Fruit fly (Drosophila melanogaster) whole organism, prepupa: ENCODE results near the gene Aatf.
A peak's percentile ranks its signal among the peaks of the same experiment; 100 is the strongest.

Experiments
- Blimp-1 ChIP-seq: fragments of 200-800 bp; sonication (Bioruptor generic); optimal IDR thresholded peaks from 3 replicates; lab custom pipeline; 2017; ENCODE audit warnings: missing biosample characterization, missing genetic modification characterization, mild to moderate bottlenecking, moderate library complexity, missing genetic modification reagents
- CG11294 ChIP-seq: fragments of 200-800 bp; sonication (Bioruptor generic); IDR thresholded peaks from 2 replicates; pipeline ENCODE4 v1.3.6; 2022; ENCODE audit warnings: missing biosample characterization, missing genetic modification characterization
- CG11762 ChIP-seq: fragments of 200-800 bp; sonication (Bioruptor generic); optimal IDR thresholded peaks from 3 replicates; lab custom pipeline; 2016; ENCODE audit warnings: missing biosample characterization, missing genetic modification characterization; ENCODE audit not compliant: insufficient read depth
- CG1621 ChIP-seq: fragments of 200-800 bp; sonication (Bioruptor generic); optimal IDR thresholded peaks from 3 replicates; lab custom pipeline; 2018; ENCODE audit warnings: missing biosample characterization, mild to moderate bottlenecking, missing genetic modification characterization
- CG16779 ChIP-seq: fragments of 200-800 bp; sonication (Bioruptor generic); optimal IDR thresholded peaks from 3 replicates; lab custom pipeline; 2017; ENCODE audit warnings: missing biosample characterization, mild to moderate bottlenecking, missing genetic modification characterization
- CG31627 ChIP-seq: fragments of 200-800 bp; sonication (Bioruptor generic); optimal IDR thresholded peaks from 3 replicates; lab custom pipeline; 2016; ENCODE audit warnings: missing biosample characterization, missing genetic modification characterization
- CG6276 ChIP-seq: fragments of 200-800 bp; sonication (Bioruptor generic); optimal IDR thresholded peaks from 2 replicates; lab custom pipeline; 2017; ENCODE audit warnings: missing biosample characterization, mild to moderate bottlenecking, missing genetic modification characterization
- CG6808 ChIP-seq: fragments of 200-800 bp; sonication (Bioruptor generic); optimal IDR thresholded peaks from 3 replicates; lab custom pipeline; 2017; ENCODE audit warnings: missing biosample characterization, missing genetic modification characterization, mild to moderate bottlenecking, moderate library complexity, missing genetic modification reagents
- CG6854 ChIP-seq: fragments of 200-800 bp; sonication (Bioruptor generic); optimal IDR thresholded peaks from 2 replicates; lab custom pipeline; 2017; ENCODE audit warnings: missing biosample characterization, mild to moderate bottlenecking, missing genetic modification characterization
- CG8319 ChIP-seq: fragments of 200-800 bp; sonication (Bioruptor generic); optimal IDR thresholded peaks from 3 replicates; lab custom pipeline; 2016; ENCODE audit warnings: missing biosample characterization, missing genetic modification characterization
- CG9139 ChIP-seq: fragments of 200-800 bp; sonication (Bioruptor generic); optimal IDR thresholded peaks from 3 replicates; lab custom pipeline; 2017; ENCODE audit warnings: missing biosample characterization, mild to moderate bottlenecking, missing genetic modification characterization
- Eip78C ChIP-seq: fragments of 200-800 bp; sonication (Bioruptor generic); peaks from one replicate; lab custom pipeline; 2016; ENCODE audit warnings: missing biosample characterization, missing genetic modification characterization
- Ets21C ChIP-seq: fragments of 200-800 bp; sonication (Bioruptor generic); optimal IDR thresholded peaks from 3 replicates; lab custom pipeline; 2016; ENCODE audit warnings: missing biosample characterization, missing genetic modification characterization
- Ets96B ChIP-seq: fragments of 200-800 bp; optimal IDR thresholded peaks from 2 replicates; lab custom pipeline; 2019; ENCODE audit warnings: missing biosample characterization, mild to moderate bottlenecking, missing genetic modification characterization, moderate library complexity
- Gug ChIP-seq: fragments of 200-800 bp; sonication (Bioruptor generic); IDR thresholded peaks from 2 replicates; pipeline ENCODE4 v1.3.6; 2022; ENCODE audit warnings: missing biosample characterization, missing genetic modification characterization
- Hr39 ChIP-seq: fragments of 200-800 bp; sonication (Bioruptor generic); optimal IDR thresholded peaks from 2 replicates; lab custom pipeline; 2016; ENCODE audit warnings: missing biosample characterization, missing genetic modification characterization
- Hr4 ChIP-seq: fragments of 200-800 bp; sonication (Bioruptor generic); optimal IDR thresholded peaks from 3 replicates; lab custom pipeline; 2016; ENCODE audit warnings: missing biosample characterization, missing genetic modification characterization
- Smox ChIP-seq: fragments of 200-800 bp; sonication (Bioruptor generic); optimal IDR thresholded peaks from 3 replicates; lab custom pipeline; 2016; ENCODE audit warnings: missing biosample characterization, missing genetic modification characterization
- Sox14 ChIP-seq: fragments of 200-800 bp; sonication (Bioruptor generic); optimal IDR thresholded peaks from 3 replicates; lab custom pipeline; 2016; ENCODE audit warnings: missing biosample characterization, missing genetic modification characterization
- Sox15 ChIP-seq: fragments of 200-800 bp; sonication (Bioruptor generic); optimal IDR thresholded peaks from 3 replicates; lab custom pipeline; 2016; ENCODE audit warnings: missing biosample characterization, missing genetic modification characterization
- achi ChIP-seq: fragments of 200-800 bp; sonication (Bioruptor generic); optimal IDR thresholded peaks from 3 replicates; lab custom pipeline; 2016; ENCODE audit warnings: missing biosample characterization, missing genetic modification characterization
- acj6 ChIP-seq: fragments of 200-800 bp; sonication (Bioruptor generic); optimal IDR thresholded peaks from 3 replicates; lab custom pipeline; 2016; ENCODE audit warnings: missing biosample characterization, missing genetic modification characterization
- dsx ChIP-seq: fragments of 200-800 bp; optimal IDR thresholded peaks from 3 replicates; lab custom pipeline; 2019; ENCODE audit warnings: missing biosample characterization, mild to moderate bottlenecking, missing genetic modification characterization, moderate library complexity; ENCODE audit not compliant: poor library complexity, severe bottlenecking
- eg ChIP-seq: fragments of 200-800 bp; sonication (Bioruptor generic); IDR thresholded peaks from 3 replicates; pipeline ENCODE4 v1.3.6; 2022; ENCODE audit warnings: missing biosample characterization, missing genetic modification characterization
- fd59A ChIP-seq: fragments of 200-800 bp; sonication (Bioruptor generic); optimal IDR thresholded peaks from 2 replicates; lab custom pipeline; 2017; ENCODE audit warnings: missing biosample characterization, mild to moderate bottlenecking, missing genetic modification characterization, missing genetic modification reagents
- fkh ChIP-seq: fragments of 200-800 bp; sonication (Bioruptor generic); optimal IDR thresholded peaks from 3 replicates; lab custom pipeline; 2017; ENCODE audit warnings: missing biosample characterization, mild to moderate bottlenecking, missing genetic modification characterization, moderate library complexity
- lz ChIP-seq: fragments of 200-800 bp; sonication (Bioruptor generic); optimal IDR thresholded peaks from 3 replicates; lab custom pipeline; 2016; ENCODE audit warnings: missing biosample characterization, missing genetic modification characterization
- net ChIP-seq: fragments of 200-800 bp; sonication (Bioruptor generic); optimal IDR thresholded peaks from 3 replicates; lab custom pipeline; 2016; ENCODE audit warnings: missing biosample characterization, missing genetic modification characterization
- pdm3 ChIP-seq: fragments of 200-800 bp; sonication (Bioruptor generic); optimal IDR thresholded peaks from 3 replicates; lab custom pipeline; 2016; ENCODE audit warnings: missing biosample characterization, missing genetic modification characterization
- salr ChIP-seq, 2 experiments: fragments of 200-800 bp; sonication (Bioruptor generic); optimal IDR thresholded peaks; 3 replicates each; lab custom pipeline; 2016 to 2018; ENCODE audit warnings: missing biosample characterization in 2 of 2, missing genetic modification characterization in 2 of 2, mild to moderate bottlenecking in 1 of 2
- ss ChIP-seq, 2 experiments: fragments of 200-800 bp; sonication (Bioruptor generic); optimal IDR thresholded peaks; 2 replicates in 1 of 2; 3 replicates in 1 of 2; lab custom pipeline; 2017 to 2018; ENCODE audit warnings: mild to moderate bottlenecking in 2 of 2, missing biosample characterization in 2 of 2, missing genetic modification characterization in 2 of 2, moderate library complexity in 1 of 2
- svp ChIP-seq: fragments of 200-800 bp; sonication (Bioruptor generic); peaks from one replicate; lab custom pipeline; 2016; ENCODE audit warnings: missing biosample characterization, missing genetic modification characterization

Gene Aatf

DNA sequence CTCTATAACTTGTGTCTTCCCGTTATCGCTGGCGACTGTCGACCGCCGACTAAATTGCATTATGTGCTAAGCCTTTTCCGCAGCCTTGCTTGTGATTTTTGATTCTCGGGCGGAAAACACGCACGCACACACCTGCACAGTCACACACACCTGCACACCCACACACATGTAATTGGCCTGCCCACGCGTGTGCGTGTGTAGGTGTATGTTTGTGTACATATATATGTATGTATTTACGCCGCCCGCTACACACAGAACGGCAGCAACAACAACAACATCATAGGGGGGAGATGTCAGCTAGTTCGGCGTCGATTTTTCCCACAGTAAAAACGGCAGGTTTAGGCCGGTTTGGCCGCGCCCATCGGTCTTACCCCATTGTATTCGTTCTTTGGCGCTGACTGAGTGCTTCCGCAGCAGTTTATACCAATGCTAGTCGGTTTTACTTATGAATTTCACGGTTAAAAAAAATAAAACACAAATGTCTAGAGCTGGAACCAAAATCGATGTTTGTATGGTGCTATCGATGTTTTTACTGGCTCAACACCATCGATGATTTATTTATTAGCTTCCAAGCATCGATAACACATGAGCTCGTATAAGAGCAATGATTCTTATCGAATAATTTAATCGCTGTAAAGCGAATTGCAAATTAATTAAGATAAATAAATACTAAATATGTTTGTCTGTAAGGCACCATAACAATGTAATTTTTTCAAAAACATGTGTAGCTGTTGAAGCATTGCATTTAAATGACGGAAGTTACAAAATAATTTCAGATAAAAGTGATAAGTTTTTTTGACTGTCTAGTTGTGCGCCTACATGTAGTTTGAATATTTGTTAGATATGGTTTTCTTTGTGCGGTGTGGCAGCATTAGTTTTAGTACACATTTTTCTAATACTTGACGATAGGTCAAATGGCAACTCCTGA, 5.7 kb downstream of the Aatf start, which contains the start of gene homer:
TSS of gene homer (minus strand) at position 538 of the 928 bp plus-strand sequence.
- TF ChIP-seq CG31627 (GFP tag; lab: Kevin White, UChicago) (peak; percentile 6), CG1621 (tag; lab: Kevin White, UChicago) (peak; percentile 71), CG6854 (GFP tag; lab: Kevin White, UChicago) (peak; percentile 35), svp (GFP tag; lab: Kevin White, UChicago) (peak; percentile 88), CG6808 (peak; percentile 4), CG9139 (GFP tag; lab: Kevin White, UChicago) (no peak), Hr4 (GFP tag; lab: Kevin White, UChicago) (peak; percentile 37), fkh (GFP tag; lab: Kevin White, UChicago) (peak; percentile 91), CG6276 (GFP tag; lab: Kevin White, UChicago) (no peak), Eip78C (GFP tag; lab: Kevin White, UChicago) (peak; percentile 77), Sox14 (peak; percentile 12), Gug (no peak), eg (GFP tag; lab: Robert Waterston, UW) (0 out of 3 replicates have a peak, but pooled peaks have one; percentile 11)

DNA sequence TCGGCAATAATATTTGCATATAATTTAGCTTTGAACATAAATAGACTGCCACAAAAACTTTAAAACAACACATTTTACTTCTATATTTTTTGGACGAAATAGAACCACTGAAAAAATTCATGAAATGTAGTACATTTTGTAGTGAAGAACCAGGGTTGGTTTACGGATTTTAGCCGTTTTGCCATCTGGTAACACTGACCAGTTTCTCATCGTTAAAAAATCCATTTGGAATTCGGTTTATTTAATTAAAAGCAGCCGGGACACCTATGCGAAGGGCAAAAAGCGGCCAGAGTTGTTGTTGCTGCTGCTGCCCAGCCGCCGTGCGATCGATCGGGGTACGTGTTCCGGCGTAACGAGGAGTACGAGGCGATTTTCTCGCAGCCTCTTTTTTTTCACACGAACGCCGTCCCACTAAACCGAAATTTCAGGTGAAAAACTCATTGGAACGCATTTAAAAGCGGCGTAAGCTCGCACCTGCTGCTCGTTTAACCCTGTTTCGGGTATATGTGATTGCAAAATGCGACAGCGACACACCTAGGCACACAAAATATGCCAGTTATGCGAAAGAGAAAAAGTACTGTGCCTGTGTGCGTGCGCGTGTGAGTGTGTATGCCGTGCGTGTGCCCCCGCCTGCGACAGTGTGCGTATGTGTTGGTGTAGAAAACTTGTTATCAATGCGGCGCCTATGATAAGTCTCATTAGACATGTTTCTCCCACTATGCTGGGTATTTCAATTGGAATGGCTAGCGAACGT, 6.5 kb downstream of the Aatf start, which contains the start of gene Liprin-alpha:
TSS of gene Liprin-alpha (plus strand) at position 154 of the 754 bp plus-strand sequence.
- TF ChIP-seq Ets21C (GFP tag; lab: Kevin White, UChicago) (no peak), svp (GFP tag; lab: Kevin White, UChicago) (peak; percentile 66)

DNA sequence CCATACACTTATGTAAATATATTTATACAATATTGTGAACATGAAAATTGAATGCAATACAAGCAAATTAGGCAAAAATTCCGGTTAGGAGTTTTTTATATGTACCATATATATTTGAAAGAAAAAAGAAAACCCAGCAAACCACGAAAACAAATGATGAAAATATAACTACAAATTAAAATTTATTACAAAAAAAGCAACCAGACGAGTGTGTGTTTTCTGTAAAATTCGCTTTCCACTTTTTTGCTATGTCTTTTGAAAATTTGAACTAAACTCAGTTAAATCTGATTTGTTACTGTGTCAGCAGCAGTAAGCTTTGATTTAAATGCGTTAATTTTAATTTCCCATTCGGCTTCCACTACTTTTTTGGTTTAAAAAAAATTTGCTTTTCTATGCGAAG, 15.1 kb downstream of the Aatf start, which contains the start of gene TTLL3B:
TSS of gene TTLL3B (plus strand) at position 301 of the 400 bp plus-strand sequence.
- no peak for TF ChIP-seq Sox15
- TF ChIP-seq Hr4 (GFP tag; lab: Kevin White, UChicago), result no peak
- TF ChIP-seq fd59A (GFP tag; lab: Kevin White, UChicago), result no peak
- no peak for TF ChIP-seq Eip78C (GFP tag; lab: Kevin White, UChicago)
- TF ChIP-seq CG6808, result no peak
- TF ChIP-seq CG1621 (tag; lab: Kevin White, UChicago), result no peak
- no peak for TF ChIP-seq lz (GFP tag; lab: Kevin White, UChicago)
- no peak for TF ChIP-seq CG9139 (GFP tag; lab: Kevin White, UChicago)
- TF ChIP-seq CG11294 (GFP tag; lab: Robert Waterston, UW), result no peak

DNA sequence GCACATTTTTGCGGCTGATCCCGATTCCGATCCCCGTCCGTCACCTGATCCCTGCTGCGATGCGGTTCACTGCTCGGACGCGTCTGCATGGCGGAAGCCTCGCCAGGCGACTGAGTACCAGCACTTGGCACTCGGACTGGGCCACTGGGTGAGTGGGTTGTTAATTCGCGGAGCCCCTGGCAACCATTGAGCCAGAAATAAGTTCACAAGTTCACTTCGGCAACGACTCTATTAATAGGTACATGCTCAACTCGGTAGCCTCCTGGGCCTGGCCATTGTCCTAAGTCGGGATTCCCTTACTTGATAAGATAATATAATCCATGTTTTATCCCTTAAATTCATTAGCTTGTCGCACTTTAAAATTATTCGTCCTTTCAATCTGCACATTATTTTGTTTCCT, 22.7 kb downstream of the Aatf start, which contains the start of gene TTLL3A:
TSS of gene TTLL3A (minus strand) at position 101 of the 400 bp plus-strand sequence.
- TF ChIP-seq pdm3 (GFP tag; lab: Kevin White, UChicago) (no peak), CG6808 (no peak), Ets96B (no peak), Hr4 (GFP tag; lab: Kevin White, UChicago) (no peak)

DNA sequence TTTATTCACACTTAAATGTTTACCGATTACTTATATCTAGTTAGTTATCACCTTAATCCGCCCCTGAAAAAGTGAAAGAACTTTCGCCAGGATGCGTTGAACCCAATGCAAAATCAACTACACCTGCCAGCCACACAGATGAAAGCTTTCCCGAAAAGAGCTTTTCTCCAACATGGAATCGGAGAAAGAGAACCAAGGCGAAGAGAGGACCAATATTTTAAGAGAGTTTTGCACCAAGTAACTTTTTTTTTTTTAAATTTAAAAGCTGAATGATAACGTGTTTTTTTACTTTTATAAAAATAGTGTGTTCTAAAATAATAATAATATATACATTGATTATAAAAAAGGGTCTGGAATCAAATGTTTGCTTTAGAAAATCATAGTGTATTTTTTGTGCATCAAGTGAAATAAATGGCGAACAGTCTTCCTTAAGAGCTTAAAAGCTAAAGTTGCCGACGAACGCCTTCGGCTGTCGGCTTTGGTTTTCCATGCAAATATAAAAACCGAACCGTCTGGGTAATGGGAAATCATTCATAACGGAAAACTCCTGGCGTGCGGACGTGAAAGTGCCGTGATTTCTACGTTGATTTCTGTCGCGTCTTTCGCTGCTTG, 24.7 kb downstream of the Aatf start, which contains the start of gene meng:
TSS of gene meng (plus strand) at position 523 of the 612 bp plus-strand sequence.
- 0 out of 3 replicates have a peak, but pooled peaks have one; percentile 1 for TF ChIP-seq eg (GFP tag; lab: Robert Waterston, UW)
- TF ChIP-seq Eip78C (GFP tag; lab: Kevin White, UChicago), result peak; percentile 17
- TF ChIP-seq Smox (GFP tag; lab: Kevin White, UChicago), result no peak
- TF ChIP-seq, all 60 proteins: peak for 2

DNA sequence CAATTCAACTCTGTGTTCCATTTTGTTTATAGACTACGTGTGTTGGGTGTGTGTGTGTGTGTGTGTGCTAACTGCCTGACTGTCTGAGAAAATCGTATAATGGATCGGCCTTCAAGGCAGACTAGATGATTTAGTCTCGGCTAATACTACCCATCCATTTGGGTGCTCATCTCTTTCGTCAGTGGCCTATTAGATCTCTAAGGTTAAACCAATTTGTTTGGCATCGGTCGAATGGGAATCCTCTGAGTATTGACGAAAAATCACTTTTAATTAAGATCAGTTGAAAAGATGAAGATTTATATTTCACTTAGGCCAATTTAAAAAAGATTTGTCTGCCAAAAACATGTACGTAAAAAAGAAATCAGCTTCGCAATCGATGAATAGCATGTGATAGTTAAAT, 28.1 kb downstream of the Aatf start, which contains the start of gene CG31910:
TSS of gene CG31910 (minus strand) at position 101 of the 400 bp plus-strand sequence.
- no peak for TF ChIP-seq acj6 (GFP tag; lab: Kevin White, UChicago)

DNA sequence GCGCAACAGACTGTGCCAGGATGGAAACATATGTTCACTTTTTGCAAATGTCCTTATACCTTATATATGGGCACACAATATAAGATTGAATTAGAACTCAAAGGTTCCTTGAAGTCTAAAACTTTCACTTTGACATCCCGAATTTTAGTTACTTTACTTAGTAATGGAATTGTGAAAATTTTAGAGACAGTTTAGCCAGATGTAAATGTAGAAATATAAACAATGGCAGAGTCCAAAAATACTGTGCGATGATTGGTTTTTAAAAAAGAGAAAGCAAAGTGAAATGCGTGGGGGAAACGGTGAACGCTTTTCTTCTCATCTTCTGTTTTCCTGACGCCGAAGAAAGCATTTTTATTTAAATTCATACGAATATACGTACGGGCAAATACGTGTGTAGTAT, 30.4 kb downstream of the Aatf start, which contains the start of gene CG44271:
TSS of gene CG44271 (minus strand) at position 101 of the 400 bp plus-strand sequence.
- TF ChIP-seq CG6808 (no peak), dsx (no peak), CG9139 (GFP tag; lab: Kevin White, UChicago) (no peak), eg (GFP tag; lab: Robert Waterston, UW) (no peak), Blimp-1 (GFP tag; lab: Kevin White, UChicago) (no peak), CG11762 (GFP tag; lab: Kevin White, UChicago) (no peak), salr (GFP tag; optimal IDR thresholded peaks at IDR 0.05; lab: Kevin White, UChicago) (no peak), lz (GFP tag; lab: Kevin White, UChicago) (no peak), ss (GFP tag; optimal IDR thresholded peaks at IDR 0.05; lab: Kevin White, UChicago) (no peak), Hr39 (GFP tag; lab: Kevin White, UChicago) (no peak), achi (GFP tag; lab: Kevin White, UChicago) (no peak), CG8319 (GFP tag; lab: Kevin White, UChicago) (no peak), svp (GFP tag; lab: Kevin White, UChicago) (no peak), Gug (no peak), net (no peak), CG16779 (tag; lab: Kevin White, UChicago) (no peak)
